Worm (Caenorhabditis elegans): ENCODE results near the gene ptr-13.
A peak's percentile ranks its signal among the peaks of the same experiment; 100 is the strongest.

The ptr-13 gene

DNA sequence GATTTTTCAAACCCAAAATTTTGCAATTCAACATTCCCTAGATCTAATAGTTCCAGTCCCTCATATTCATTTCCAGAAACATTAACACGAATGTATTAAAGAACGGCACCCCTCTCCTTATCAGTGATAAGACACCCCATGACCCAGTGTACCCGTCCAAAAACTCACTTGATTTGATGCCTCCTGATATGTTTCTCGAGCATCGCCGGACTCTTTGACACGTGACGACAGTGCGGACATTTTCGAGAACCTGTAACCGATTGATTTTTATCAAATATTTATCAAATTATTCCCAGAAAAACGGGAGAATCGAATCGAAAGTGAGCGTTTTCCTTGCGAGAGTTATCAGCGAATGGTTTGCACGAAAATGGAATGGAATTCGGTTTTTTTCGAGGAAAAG lies 11.3 kb downstream of the ptr-13 start (continued):
- no peak for TF ChIP-seq ama-1 (optimal IDR thresholded peaks at IDR 0.05)
- TF ChIP-seq lin-35 (GFP tag; optimal IDR thresholded peaks at IDR 0.05), result peak in 1 of 2 experiments; percentile 52
- no peak for TF ChIP-seq C04F5.9 (tag; optimal IDR thresholded peaks at IDR 0.05)
- no peak for TF ChIP-seq sox-4 (tag; optimal IDR thresholded peaks at IDR 0.05)
- no peak for TF ChIP-seq ets-5 (GFP tag; IDR thresholded peaks at IDR 0.05)
- TF ChIP-seq mab-9 (GFP tag; IDR thresholded peaks at IDR 0.05), result no peak
- TF ChIP-seq tlp-1 (tag; optimal IDR thresholded peaks at IDR 0.05), result no peak

DNA sequence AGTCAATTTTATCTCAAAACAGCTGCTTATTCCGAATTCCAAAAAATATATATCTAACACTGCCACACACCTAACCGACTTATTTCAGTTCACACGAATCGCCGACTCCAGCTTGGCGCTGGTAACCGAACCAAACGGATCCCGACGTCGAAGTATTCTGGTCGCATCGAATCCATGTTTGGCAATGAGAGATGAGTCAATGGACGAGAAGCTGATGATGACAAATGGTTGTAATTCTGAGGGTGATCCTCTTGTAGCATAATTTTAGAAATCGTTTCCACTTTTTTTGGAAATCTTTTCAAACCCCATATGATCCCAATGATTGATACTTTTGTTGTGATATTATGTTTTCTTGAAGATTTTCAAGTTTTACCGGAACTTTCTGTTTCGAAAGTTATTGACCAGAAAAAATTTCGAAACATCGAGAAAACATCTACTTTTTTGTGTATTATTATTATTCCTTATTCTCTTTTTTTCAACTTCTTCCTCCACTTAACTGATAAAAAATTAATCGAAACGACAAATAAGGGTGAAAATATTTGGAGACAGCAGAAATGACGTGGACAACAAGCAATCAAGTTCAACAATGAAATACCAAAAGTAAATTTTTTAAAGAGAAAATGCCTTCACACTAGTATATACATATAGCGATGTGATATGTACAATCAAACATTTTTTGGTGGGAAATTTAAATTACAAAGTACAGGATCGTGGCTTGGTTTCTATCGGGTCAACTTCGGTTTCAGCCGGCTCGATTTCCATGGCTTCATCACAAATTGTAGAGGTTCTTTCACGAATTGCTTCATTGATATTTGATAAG lies 12.2 kb downstream of the ptr-13 start:
- TF ChIP-seq nhr-71 (tag; optimal IDR thresholded peaks at IDR 0.05) (peak; percentile 28), nhr-85 (tag) (peak; percentile 55), jun-1 (tag; optimal IDR thresholded peaks at IDR 0.05) (peak; percentile 56), ama-1 (optimal IDR thresholded peaks at IDR 0.05) (peak; percentile 67), nhr-237 (tag; optimal IDR thresholded peaks at IDR 0.05) (no peak), aly-2 (tag; optimal IDR thresholded peaks at IDR 0.05) (peak; percentile 23), nhr-90 (tag; optimal IDR thresholded peaks at IDR 0.05; ENCODE audit: poor library complexity) (peak; percentile 33), hpl-2 (GFP tag; optimal IDR thresholded peaks at IDR 0.05) (peak; percentile 14), swsn-7 (tag; optimal IDR thresholded peaks at IDR 0.05) (no peak), fkh-4 (tag; optimal IDR thresholded peaks at IDR 0.05; ENCODE audit: borderline replicate concordance) (no peak), elt-2 (tag; optimal IDR thresholded peaks at IDR 0.05) (peak; percentile 60), lin-35 (GFP tag; optimal IDR thresholded peaks at IDR 0.05) (peak in 1 of 2 experiments; percentile 62), grh-1 (GFP tag; IDR thresholded peaks at IDR 0.05) (0 out of 2 replicates have a peak, but pooled peaks have one; percentile 10)

DNA sequence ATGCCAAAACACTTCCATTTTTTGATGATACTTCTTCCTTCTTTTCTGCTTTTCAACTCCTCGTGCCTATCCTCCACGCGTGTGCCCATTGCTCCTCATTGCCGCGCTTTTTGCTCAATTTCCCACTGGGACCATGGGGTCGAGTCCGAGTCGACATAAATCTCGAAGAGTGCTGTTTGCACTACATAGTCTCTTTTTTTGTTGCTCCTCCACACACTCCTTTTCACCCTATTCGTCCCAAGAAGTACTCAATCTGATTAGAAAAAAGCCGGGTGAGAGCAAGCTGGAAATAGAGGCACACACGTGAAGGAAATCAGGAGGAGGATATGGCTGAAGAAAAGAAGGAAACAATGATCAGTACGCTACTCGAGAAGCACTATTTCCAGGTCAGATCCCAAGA lies 19.7 kb downstream of the ptr-13 start, which contains the start of gene arrd-6:
Gene arrd-6 (plus strand): TSS at position 169 of the 400 bp plus-strand sequence.
- TF ChIP-seq isw-1 (GFP tag; IDR thresholded peaks at IDR 0.05) (no peak), lin-14 (GFP tag; optimal IDR thresholded peaks at IDR 0.05) (peak; percentile 64)

DNA sequence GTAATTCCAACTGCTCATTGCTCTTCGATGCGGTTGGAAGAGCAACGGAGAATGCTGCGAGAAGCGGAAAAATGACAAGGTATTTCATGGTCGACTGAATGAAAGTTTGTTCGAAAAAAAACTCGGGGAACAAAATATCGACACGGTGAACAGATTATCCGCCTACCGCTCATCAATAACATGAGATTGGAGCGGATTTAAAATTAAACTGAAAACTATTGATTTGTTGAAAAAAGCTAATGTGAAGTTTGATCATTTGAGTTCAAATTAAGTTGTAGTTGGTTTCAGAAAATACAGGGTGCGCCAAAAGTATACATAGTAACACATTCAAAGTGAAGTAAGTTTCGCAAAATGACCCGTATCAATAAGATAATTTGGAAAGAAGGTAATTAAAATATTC lies 22.1 kb downstream of the ptr-13 start, which contains the start of gene F40F8.4:
Gene F40F8.4 (minus strand): TSS at position 101 of the 400 bp plus-strand sequence.
- TF ChIP-seq sptf-1 (tag; optimal IDR thresholded peaks at IDR 0.05) (no peak), egl-27 (tag; optimal IDR thresholded peaks at IDR 0.05) (no peak), unc-62 (GFP tag; optimal IDR thresholded peaks at IDR 0.05) (no peak), jun-1 (tag; optimal IDR thresholded peaks at IDR 0.05) (no peak), zag-1 (tag; optimal IDR thresholded peaks at IDR 0.05) (no peak), mab-9 (GFP tag; IDR thresholded peaks at IDR 0.05) (no peak), C16A3.4 (tag; optimal IDR thresholded peaks at IDR 0.05) (no peak), hpl-2 (GFP tag; optimal IDR thresholded peaks at IDR 0.05) (no peak), fos-1 (tag; optimal IDR thresholded peaks at IDR 0.05) (no peak), rnt-1 (tag; optimal IDR thresholded peaks at IDR 0.05) (no peak), fkh-10 (GFP tag; optimal IDR thresholded peaks at IDR 0.05) (no peak), lin-35 (GFP tag; optimal IDR thresholded peaks at IDR 0.05) (no peak), aly-2 (tag; optimal IDR thresholded peaks at IDR 0.05) (no peak), nhr-11 (tag; optimal IDR thresholded peaks at IDR 0.05) (no peak), tbx-2 (tag; optimal IDR thresholded peaks at IDR 0.05) (no peak), nhr-76 (tag; optimal IDR thresholded peaks at IDR 0.05) (no peak), ceh-90 (tag; optimal IDR thresholded peaks at IDR 0.05) (no peak), elt-3 (tag; optimal IDR thresholded peaks at IDR 0.05) (no peak), C04F5.9 (tag; optimal IDR thresholded peaks at IDR 0.05) (no peak), hlh-4 (tag; optimal IDR thresholded peaks at IDR 0.05) (no peak)

DNA sequence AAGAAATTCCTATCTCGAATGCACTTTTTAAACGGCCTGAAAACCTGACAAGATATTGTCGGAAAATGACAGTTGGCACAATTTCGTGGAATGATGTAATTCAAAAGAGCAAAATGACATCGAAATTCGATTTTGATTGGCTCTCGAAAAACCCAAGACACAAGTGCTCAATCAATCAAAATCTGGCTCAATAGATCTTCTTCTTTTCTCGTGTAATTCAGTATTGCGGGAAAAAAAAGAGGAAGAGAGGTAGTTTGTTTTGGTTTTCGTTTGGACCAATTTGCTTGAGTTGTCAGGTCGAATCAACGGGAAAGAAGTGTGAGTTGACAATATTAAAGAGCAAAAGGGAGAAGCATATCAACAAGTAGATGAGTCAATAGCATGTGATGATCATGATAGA lies 26.5 kb downstream of the ptr-13 start:
- TF ChIP-seq nhr-85 (tag) (no peak), ceh-82 (tag; optimal IDR thresholded peaks at IDR 0.05) (no peak), lin-35 (GFP tag; optimal IDR thresholded peaks at IDR 0.05) (peak in 1 of 2 experiments; percentile 13), ceh-88 (GFP tag; IDR thresholded peaks at IDR 0.05) (no peak), nhr-76 (tag; optimal IDR thresholded peaks at IDR 0.05) (no peak), egl-27 (tag; optimal IDR thresholded peaks at IDR 0.05) (no peak), hpl-2 (GFP tag; optimal IDR thresholded peaks at IDR 0.05) (no peak), skn-1 (tag; optimal IDR thresholded peaks at IDR 0.05) (no peak), lin-13 (GFP tag; optimal IDR thresholded peaks at IDR 0.05) (no peak), unc-30 (tag; optimal IDR thresholded peaks at IDR 0.05) (no peak), unc-62 (GFP tag; optimal IDR thresholded peaks at IDR 0.05) (no peak), tlp-1 (tag; optimal IDR thresholded peaks at IDR 0.05) (no peak), pag-3 (tag; optimal IDR thresholded peaks at IDR 0.05; ENCODE audit: borderline replicate concordance, insufficient read depth) (no peak), nhr-19 (GFP tag; conservative IDR thresholded peaks at IDR 0.05) (0 out of 2 replicates have a peak, but pooled peaks have one; percentile 24), zip-4 (GFP tag; optimal IDR thresholded peaks at IDR 0.05) (no peak), C34B4.2 (tag; optimal IDR thresholded peaks at IDR 0.05) (no peak), nhr-28 (tag; optimal IDR thresholded peaks at IDR 0.05) (no peak)
